Worm (Caenorhabditis elegans) whole organism, L1 larva: ENCODE measurements around the gene ccdc-47.

Experiments
- aly-2 ChIP-seq: fragments of 150-350 bp; optimal IDR thresholded peaks from 2 replicates; lab custom pipeline; 2014; ENCODE audit warnings: missing biosample characterization, missing genetic modification characterization
- fos-1 ChIP-seq: fragments of 150-350 bp; optimal IDR thresholded peaks from 2 replicates; lab custom pipeline; 2014; ENCODE audit warnings: missing biosample characterization, missing genetic modification characterization
- lsy-2 ChIP-seq, 2 experiments: fragments of 150-350 bp; optimal IDR thresholded peaks; 2 replicates each; lab custom pipeline; 2014; ENCODE audit warnings: missing biosample characterization in 2 of 2, missing genetic modification characterization in 2 of 2
- mef-2 ChIP-seq: fragments of 150-350 bp; optimal IDR thresholded peaks from 2 replicates; lab custom pipeline; 2014; ENCODE audit warnings: missing biosample characterization, missing genetic modification characterization
- pqm-1 ChIP-seq: sonication (generic microtip); optimal IDR thresholded peaks from 3 replicates; lab custom pipeline; 2017; ENCODE audit warnings: missing biosample characterization, missing genetic modification characterization
- snpc-4 ChIP-seq: fragments of 150-350 bp; optimal IDR thresholded peaks from 2 replicates; lab custom pipeline; 2014; ENCODE audit warnings: missing biosample characterization, missing genetic modification characterization
- sox-4 ChIP-seq: sonication (generic microtip); optimal IDR thresholded peaks from 2 replicates; lab custom pipeline; 2016; ENCODE audit warnings: missing genetic modification characterization, missing compliant biosample characterization
- sup-37 ChIP-seq: fragments of 200-800 bp; sonication (Bioruptor generic); optimal IDR thresholded peaks from 2 replicates; lab custom pipeline; 2018; ENCODE audit warnings: mild to moderate bottlenecking, missing genetic modification characterization, missing compliant biosample characterization
- swsn-7 ChIP-seq: sonication (generic microtip); optimal IDR thresholded peaks from 2 replicates; lab custom pipeline; 2016; ENCODE audit warnings: missing genetic modification characterization, missing compliant biosample characterization
- tbx-2 ChIP-seq: sonication (generic microtip); optimal IDR thresholded peaks from 2 replicates; lab custom pipeline; 2016; ENCODE audit warnings: missing genetic modification characterization, missing compliant biosample characterization
- ztf-11 ChIP-seq, 2 experiments: sonication (generic microtip); optimal IDR thresholded peaks; 2 replicates each; lab custom pipeline; 2016 to 2017; ENCODE audit warnings: missing genetic modification characterization in 2 of 2, missing biosample characterization in 1 of 2, missing compliant biosample characterization in 1 of 2

ce11 chrIII:3935808-3936207 lies 19.0 kb downstream of the ccdc-47 start, which contains the start of gene npl-10:
- TF ChIP-seq sox-4 (no peak), swsn-7 (no peak), lsy-2 (tag; optimal IDR thresholded peaks at IDR 0.05; lab: Kevin White, UChicago) (no peak), fos-1 (tag; lab: Kevin White, UChicago) (no peak), tbx-2 (tag; lab: Kevin White, UChicago) (no peak), ztf-11 (tag; optimal IDR thresholded peaks at IDR 0.05; lab: Kevin White, UChicago) (no peak), sup-37 (no peak), aly-2 (no peak), mef-2 (tag; lab: Kevin White, UChicago) (no peak), pqm-1 (tag; lab: Kevin White, UChicago) (no peak), snpc-4 (tag; lab: Kevin White, UChicago) (no peak)
